Worm (Caenorhabditis elegans) whole organism, L4 larva: ENCODE results near the gene ZK829.3.

ENCODE experiments used
- F44E2.7 ChIP-seq: fragments of 200-800 bp; sonication (Bioruptor generic); IDR thresholded peaks from 2 replicates; pipeline ENCODE4 v2.1.2; 2022; ENCODE audit warnings: missing genetic modification characterization, missing compliant biosample characterization
- R02D3.7 ChIP-seq: fragments of 150-350 bp; sonication (generic microtip); optimal IDR thresholded peaks from 3 replicates; lab custom pipeline; 2014; ENCODE audit warnings: missing biosample characterization, missing genetic modification characterization
- T20F7.1 ChIP-seq: fragments of 200-800 bp; sonication (Bioruptor generic); optimal IDR thresholded peaks from 2 replicates; lab custom pipeline; 2018; ENCODE audit warnings: mild to moderate bottlenecking, missing genetic modification characterization, missing compliant biosample characterization
- Y5F2A.4 ChIP-seq: fragments of 200-800 bp; sonication (Bioruptor generic); optimal IDR thresholded peaks from 2 replicates; lab custom pipeline; 2018; ENCODE audit warnings: mild to moderate bottlenecking, missing genetic modification characterization, missing compliant biosample characterization
- ZK337.2 ChIP-seq: fragments of 200-800 bp; sonication (Bioruptor generic); IDR thresholded peaks from 2 replicates; pipeline ENCODE4 v1.3.6; 2022; ENCODE audit warnings: missing genetic modification reagents, missing genetic modification characterization, missing compliant biosample characterization
- ZK546.5 ChIP-seq, 2 experiments: sonication (generic microtip); optimal IDR thresholded peaks; 2 replicates each; lab custom pipeline; 2017; ENCODE audit warnings: missing biosample characterization in 2 of 2, missing genetic modification characterization in 2 of 2
- aha-1 ChIP-seq: fragments of 150-350 bp; peaks from one replicate; lab custom pipeline; 2014; ENCODE audit warnings: missing biosample characterization, missing genetic modification characterization
- arid-1 ChIP-seq: fragments of 200-800 bp; sonication (Bioruptor generic); conservative IDR thresholded peaks from 2 replicates; pipeline ENCODE4 v1.3.6; 2022; ENCODE audit warnings: missing genetic modification reagents, missing genetic modification characterization, missing compliant biosample characterization
- ceh-20 ChIP-seq: fragments of 200-800 bp; sonication (Bioruptor generic); IDR thresholded peaks from 2 replicates; pipeline ENCODE4 v1.3.6; 2022; ENCODE audit warnings: missing genetic modification reagents, missing genetic modification characterization, missing compliant biosample characterization
- ceh-28 ChIP-seq: fragments of 150-350 bp; optimal IDR thresholded peaks from 2 replicates; lab custom pipeline; 2014; ENCODE audit warnings: missing biosample characterization, missing genetic modification reagents, missing genetic modification characterization
- ceh-62 ChIP-seq: sonication (generic microtip); optimal IDR thresholded peaks from 2 replicates; lab custom pipeline; 2017; ENCODE audit warnings: missing biosample characterization, missing genetic modification characterization
- ces-1 ChIP-seq: fragments of 150-350 bp; sonication (generic microtip); optimal IDR thresholded peaks from 4 replicates; lab custom pipeline; 2014; ENCODE audit warnings: missing biosample characterization, missing genetic modification reagents, missing genetic modification characterization
- cey-2 ChIP-seq: sonication (generic microtip); optimal IDR thresholded peaks from 3 replicates; lab custom pipeline; 2017; ENCODE audit warnings: missing genetic modification characterization, mild to moderate bottlenecking, missing compliant biosample characterization, antibody characterized with exemption, borderline replicate concordance; ENCODE audit not compliant: insufficient read depth
- daf-16 ChIP-seq, 3 experiments: sonication (generic microtip); optimal IDR thresholded peaks; 2 replicates each; lab custom pipeline; 2016 to 2017; ENCODE audit warnings: missing genetic modification characterization in 3 of 3, missing genetic modification reagents in 3 of 3, mild to moderate bottlenecking in 2 of 3, missing compliant biosample characterization in 2 of 3, missing biosample characterization in 1 of 3, moderate library complexity in 1 of 3
- dmd-6 ChIP-seq: fragments of 200-800 bp; sonication (Bioruptor generic); IDR thresholded peaks from 2 replicates; pipeline ENCODE4 v1.3.6; 2022; ENCODE audit warnings: missing genetic modification reagents, missing genetic modification characterization, missing compliant biosample characterization
- dmd-8 ChIP-seq: fragments of 200-800 bp; sonication (Bioruptor generic); IDR thresholded peaks from 2 replicates; pipeline ENCODE4 v1.3.6; 2022; ENCODE audit warnings: missing genetic modification characterization, missing compliant biosample characterization
- dpl-1 ChIP-seq: fragments of 150-350 bp; optimal IDR thresholded peaks from 2 replicates; lab custom pipeline; 2014; ENCODE audit warnings: missing biosample characterization, missing genetic modification reagents, missing genetic modification characterization
- egl-27 ChIP-seq: sonication (generic microtip); optimal IDR thresholded peaks from 3 replicates; lab custom pipeline; 2017; ENCODE audit warnings: missing biosample characterization, missing genetic modification reagents, missing genetic modification characterization
- gei-8 ChIP-seq: fragments of 200-800 bp; sonication (Bioruptor generic); optimal IDR thresholded peaks from 2 replicates; lab custom pipeline; 2018; ENCODE audit warnings: mild to moderate bottlenecking, missing genetic modification characterization, missing compliant biosample characterization
- hlh-11 ChIP-seq: fragments of 200-800 bp; sonication (Bioruptor generic); optimal IDR thresholded peaks from 2 replicates; lab custom pipeline; 2018; ENCODE audit warnings: mild to moderate bottlenecking, missing genetic modification characterization, missing compliant biosample characterization
- lim-7 ChIP-seq: fragments of 200-800 bp; sonication (Bioruptor generic); IDR thresholded peaks from 2 replicates; pipeline ENCODE4 v1.3.6; 2022; ENCODE audit warnings: missing genetic modification characterization, missing compliant biosample characterization
- lin-15B ChIP-seq: fragments of 150-350 bp; sonication (generic microtip); optimal IDR thresholded peaks from 3 replicates; lab custom pipeline; 2014; ENCODE audit warnings: missing biosample characterization, missing genetic modification characterization
- lin-29 ChIP-seq: fragments of 200-800 bp; sonication (Bioruptor generic); IDR thresholded peaks from 2 replicates; pipeline ENCODE4 v1.3.6; 2022; ENCODE audit warnings: missing genetic modification reagents, missing genetic modification characterization, missing compliant biosample characterization
- lin-39 ChIP-seq: fragments of 150-350 bp; optimal IDR thresholded peaks from 2 replicates; lab custom pipeline; 2014; ENCODE audit warnings: missing biosample characterization, missing genetic modification reagents, missing genetic modification characterization
- lsy-2 ChIP-seq, 2 experiments: fragments of 150-350 bp in 1 of 2; sonication (generic microtip) in 1 of 2; optimal IDR thresholded peaks; 2 replicates each; lab custom pipeline; 2014 to 2017; ENCODE audit warnings: missing biosample characterization in 2 of 2, missing genetic modification characterization in 2 of 2
- madf-9 ChIP-seq: fragments of 200-800 bp; sonication (Bioruptor generic); conservative IDR thresholded peaks from 2 replicates; pipeline ENCODE4 v1.3.6; 2022; ENCODE audit warnings: missing genetic modification reagents, missing genetic modification characterization, missing compliant biosample characterization
- nhr-10 ChIP-seq: fragments of 150-350 bp; optimal IDR thresholded peaks from 2 replicates; lab custom pipeline; 2014; ENCODE audit warnings: missing biosample characterization, missing genetic modification characterization
- nhr-237 ChIP-seq: sonication (generic microtip); optimal IDR thresholded peaks from 2 replicates; lab custom pipeline; 2017; ENCODE audit warnings: missing biosample characterization, missing genetic modification characterization
- nhr-25 ChIP-seq: sonication (generic microtip); optimal IDR thresholded peaks from 2 replicates; lab custom pipeline; 2017; ENCODE audit warnings: missing genetic modification characterization, mild to moderate bottlenecking, missing compliant biosample characterization, antibody characterized with exemption, moderate library complexity, borderline replicate concordance; ENCODE audit not compliant: insufficient read depth
- nhr-28 ChIP-seq: fragments of 150-350 bp; optimal IDR thresholded peaks from 2 replicates; lab custom pipeline; 2014; ENCODE audit warnings: missing biosample characterization, missing genetic modification characterization
- nhr-42 ChIP-seq: fragments of 200-800 bp; sonication (Bioruptor generic); IDR thresholded peaks from 2 replicates; pipeline ENCODE4 v1.3.6; 2022; ENCODE audit warnings: missing genetic modification characterization, missing compliant biosample characterization
- nhr-48 ChIP-seq: sonication (generic microtip); optimal IDR thresholded peaks from 2 replicates; lab custom pipeline; 2016; ENCODE audit warnings: mild to moderate bottlenecking, missing genetic modification characterization, missing compliant biosample characterization
- nhr-76 ChIP-seq: fragments of 150-350 bp; optimal IDR thresholded peaks from 2 replicates; lab custom pipeline; 2014; ENCODE audit warnings: missing biosample characterization, missing genetic modification characterization
- rbr-2 ChIP-seq: sonication (generic microtip); optimal IDR thresholded peaks from 2 replicates; lab custom pipeline; 2016; ENCODE audit warnings: missing genotype, missing genetic modification characterization, missing compliant biosample characterization
- saeg-2 ChIP-seq: fragments of 200-800 bp; sonication (Bioruptor generic); IDR thresholded peaks from 2 replicates; pipeline ENCODE4 v1.3.6; 2022; ENCODE audit warnings: missing genetic modification reagents, missing genetic modification characterization, missing compliant biosample characterization
- skn-1 ChIP-seq: fragments of 150-350 bp; optimal IDR thresholded peaks from 2 replicates; lab custom pipeline; 2014; ENCODE audit warnings: missing biosample characterization, missing genetic modification characterization
- snpc-1.2 ChIP-seq: fragments of 200-800 bp; sonication (Bioruptor generic); IDR thresholded peaks from 2 replicates; pipeline ENCODE4 v1.3.6; 2022; ENCODE audit warnings: missing genetic modification reagents, missing genetic modification characterization, missing compliant biosample characterization
- snpc-4 ChIP-seq: fragments of 150-350 bp; optimal IDR thresholded peaks from 2 replicates; lab custom pipeline; 2014; ENCODE audit warnings: missing biosample characterization, missing genetic modification characterization
- spr-3 ChIP-seq: fragments of 200-800 bp; sonication (Bioruptor generic); optimal IDR thresholded peaks from 2 replicates; lab custom pipeline; 2018; ENCODE audit warnings: mild to moderate bottlenecking, missing genetic modification characterization, missing compliant biosample characterization
- tag-97 ChIP-seq: fragments of 200-800 bp; sonication (Bioruptor generic); IDR thresholded peaks from 2 replicates; pipeline ENCODE4 v1.3.6; 2022; ENCODE audit warnings: missing genetic modification characterization, missing compliant biosample characterization
- tra-1 ChIP-seq: fragments of 200-800 bp; sonication (Bioruptor generic); IDR thresholded peaks from 2 replicates; pipeline ENCODE4 v1.3.6; 2022; ENCODE audit warnings: missing genetic modification reagents, missing genetic modification characterization, missing compliant biosample characterization
- unc-62 ChIP-seq, 3 experiments: fragments of 150-350 bp in 1 of 3; sonication (generic microtip); optimal IDR thresholded peaks in 2 of 3; peaks in 1 of 3; 1 replicate in 1 of 3; 2 replicates in 2 of 3; lab custom pipeline; 2014 to 2017; ENCODE audit warnings: missing biosample characterization in 3 of 3, missing genetic modification characterization in 3 of 3, missing genetic modification reagents in 3 of 3, missing genotype in 1 of 3
- vab-7 ChIP-seq: fragments of 200-800 bp; sonication (Bioruptor generic); IDR thresholded peaks from 2 replicates; pipeline ENCODE4 v1.3.6; 2022; ENCODE audit warnings: missing genetic modification reagents, missing genetic modification characterization, missing compliant biosample characterization
- zfp-2 ChIP-seq: sonication (generic microtip); optimal IDR thresholded peaks from 2 replicates; lab custom pipeline; 2016; ENCODE audit warnings: mild to moderate bottlenecking, missing genetic modification characterization, missing compliant biosample characterization
- zfp-3 ChIP-seq: fragments of 200-800 bp; sonication (Bioruptor generic); conservative IDR thresholded peaks from 2 replicates; pipeline ENCODE4 v1.3.6; 2022; ENCODE audit warnings: missing genetic modification reagents, missing genetic modification characterization, missing compliant biosample characterization
- zip-2 ChIP-seq: fragments of 150-350 bp; optimal IDR thresholded peaks from 2 replicates; lab custom pipeline; 2014; ENCODE audit warnings: missing biosample characterization, missing genetic modification characterization

Gene ZK829.3

DNA sequence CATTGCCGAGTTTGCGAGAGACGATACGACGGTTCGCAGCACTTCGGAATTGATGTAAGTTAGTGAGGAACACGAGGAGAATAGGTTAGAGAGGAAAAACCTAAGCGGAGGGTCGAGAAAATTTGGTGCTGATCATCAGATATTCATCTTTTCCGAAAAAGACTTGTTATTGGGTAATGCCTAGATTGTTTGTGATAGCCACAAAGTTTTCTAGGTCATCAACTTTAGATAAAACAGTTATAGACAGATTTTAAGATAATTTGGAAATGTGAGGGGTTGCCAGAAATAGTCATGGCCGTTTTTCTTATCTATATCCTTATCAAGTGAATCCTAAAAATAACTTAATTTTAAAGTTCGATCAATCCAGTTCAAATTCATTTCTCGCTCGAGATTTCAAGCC lies 45.1 kb downstream of the ZK829.3 start:
- no peak for TF ChIP-seq ZK337.2 (GFP tag; lab: Robert Waterston, UW)
- TF ChIP-seq unc-62 (GFP tag; optimal IDR thresholded peaks at IDR 0.05 in 1 of 2; lab: Kevin White, UChicago), result peak in 1 of 2 experiments; percentile 90
- TF ChIP-seq unc-62 (tag; optimal IDR thresholded peaks at IDR 0.05; lab: Kevin White, UChicago), result no peak
- TF ChIP-seq, all 104 proteins: peak for 1

- TF ChIP-seq ceh-28, result no peak
- peak; percentile 68 for TF ChIP-seq nhr-48
- TF ChIP-seq zfp-3 (GFP tag; lab: Robert Waterston, UW), result no peak
- TF ChIP-seq skn-1, result no peak
- TF ChIP-seq nhr-76 (tag; lab: Kevin White, UChicago), result no peak
- peak; percentile 52 for TF ChIP-seq hlh-11 (tag; lab: Kevin White, UChicago)
- TF ChIP-seq zfp-2 (tag; lab: Kevin White, UChicago), result no peak
- no peak for TF ChIP-seq rbr-2 (tag; lab: Kevin White, UChicago)
- TF ChIP-seq dmd-6 (GFP tag; lab: Robert Waterston, UW), result no peak
- no peak for TF ChIP-seq ceh-62 (tag; lab: Kevin White, UChicago)
- TF ChIP-seq tag-97, result no peak
- TF ChIP-seq aha-1 (tag; lab: Kevin White, UChicago), result peak; percentile 8
- no peak for TF ChIP-seq dpl-1 (GFP tag; lab: Kevin White, UChicago)
- TF ChIP-seq daf-16 (GFP tag; optimal IDR thresholded peaks at IDR 0.05; lab: Kevin White, UChicago), result no peak
- TF ChIP-seq daf-16 (tag; optimal IDR thresholded peaks at IDR 0.05; lab: Kevin White, UChicago), result no peak
- TF ChIP-seq vab-7 (GFP tag; lab: Robert Waterston, UW), result no peak
- TF ChIP-seq madf-9 (GFP tag; lab: Robert Waterston, UW), result no peak
- TF ChIP-seq dmd-8 (GFP tag; lab: Robert Waterston, UW), result no peak
- no peak for TF ChIP-seq saeg-2 (GFP tag; lab: Robert Waterston, UW)
- TF ChIP-seq nhr-237 (tag; lab: Kevin White, UChicago), result no peak
- TF ChIP-seq gei-8 (GFP tag; lab: Kevin White, UChicago), result no peak
- TF ChIP-seq nhr-42, result no peak
- TF ChIP-seq lin-29 (GFP tag; lab: Robert Waterston, UW), result no peak
- TF ChIP-seq lsy-2 (tag; optimal IDR thresholded peaks at IDR 0.05; lab: Kevin White, UChicago), result peak in 1 of 2 experiments; percentile 42
- TF ChIP-seq T20F7.1 (GFP tag; lab: Kevin White, UChicago), result no peak
- no peak for TF ChIP-seq ZK546.5 (tag; optimal IDR thresholded peaks at IDR 0.05; lab: Kevin White, UChicago)
- no peak for TF ChIP-seq Y5F2A.4 (GFP tag; lab: Kevin White, UChicago)
- TF ChIP-seq nhr-28, result peak; percentile 42
- no peak for TF ChIP-seq snpc-1.2 (GFP tag; lab: Robert Waterston, UW)
- no peak for TF ChIP-seq ceh-20 (GFP tag; lab: Robert Waterston, UW)
- TF ChIP-seq tra-1 (GFP tag; lab: Robert Waterston, UW), result 0 out of 2 replicates have a peak, but pooled peaks have one; percentile 10
- no peak for TF ChIP-seq zip-2 (tag; lab: Kevin White, UChicago)
- TF ChIP-seq egl-27, result no peak
- no peak for TF ChIP-seq arid-1
- TF ChIP-seq lin-39 (tag; lab: Kevin White, UChicago), result no peak
- TF ChIP-seq lim-7 (GFP tag; lab: Robert Waterston, UW), result no peak
- no peak for TF ChIP-seq cey-2 (tag; lab: Kevin White, UChicago)
- TF ChIP-seq nhr-10 (tag; lab: Kevin White, UChicago), result peak; percentile 33
- no peak for TF ChIP-seq spr-3 (GFP tag; lab: Kevin White, UChicago)
- TF ChIP-seq F44E2.7, result no peak
- no peak for TF ChIP-seq lin-15B (tag; lab: Kevin White, UChicago)
- no peak for TF ChIP-seq R02D3.7 (tag; lab: Kevin White, UChicago)
- no peak for TF ChIP-seq snpc-4 (tag; lab: Kevin White, UChicago)
- TF ChIP-seq ces-1 (GFP tag; lab: Kevin White, UChicago), result no peak
- TF ChIP-seq nhr-25, result no peak
These were observed 46.2 kb downstream of the ZK829.3 start, which contains the start of gene nhr-43 for ce11 chrIV:11899358-11899757. Gene nhr-43 (plus strand): TSS chrIV:11899590.
